Fruit fly (Drosophila melanogaster) whole organism, embryonic: ENCODE results near the gene Pex2.

Experiments
- C15 ChIP-seq: fragments of 200-800 bp; sonication (Bioruptor generic); IDR thresholded peaks from 3 replicates; pipeline ENCODE4 v1.3.6; 2022; ENCODE audit warnings: missing biosample characterization, missing genetic modification characterization
- CG10543 ChIP-seq: fragments of 200-800 bp; sonication (Bioruptor generic); optimal IDR thresholded peaks from 3 replicates; lab custom pipeline; 2017; ENCODE audit warnings: missing biosample characterization, mild to moderate bottlenecking, missing genetic modification characterization, moderate library complexity
- CG11456 ChIP-seq: fragments of 200-800 bp; sonication (Bioruptor generic); IDR thresholded peaks from 3 replicates; pipeline ENCODE4 v1.3.6; 2022; ENCODE audit warnings: missing biosample characterization, missing genetic modification characterization
- CG11695 ChIP-seq: fragments of 200-800 bp; sonication (Bioruptor generic); IDR thresholded peaks from 3 replicates; pipeline ENCODE4 v1.3.6; 2022; ENCODE audit warnings: missing biosample characterization, missing genetic modification characterization
- CG11696 ChIP-seq: fragments of 200-800 bp; sonication (Bioruptor generic); IDR thresholded peaks from 2 replicates; pipeline ENCODE4 v1.3.6; 2022; ENCODE audit warnings: missing biosample characterization, missing genetic modification characterization
- CG12659 ChIP-seq: fragments of 200-800 bp; sonication (Bioruptor generic); optimal IDR thresholded peaks from 3 replicates; lab custom pipeline; 2017; ENCODE audit warnings: mild to moderate bottlenecking, missing biosample characterization, missing genetic modification reagents, missing genetic modification characterization
- CG13287 ChIP-seq: fragments of 200-800 bp; sonication (Bioruptor generic); IDR thresholded peaks from 2 replicates; pipeline ENCODE4 v1.3.6; 2022; ENCODE audit warnings: missing biosample characterization, missing genetic modification characterization; ENCODE audit not compliant: partially characterized antibody
- CG13296 ChIP-seq: fragments of 200-800 bp; sonication (Bioruptor generic); optimal IDR thresholded peaks from 3 replicates; lab custom pipeline; 2018; ENCODE audit warnings: missing biosample characterization, mild to moderate bottlenecking, missing genetic modification characterization
- CG14014 ChIP-seq: fragments of 200-800 bp; sonication (Bioruptor generic); IDR thresholded peaks from 2 replicates; pipeline ENCODE4 v1.3.6; 2022; ENCODE audit warnings: missing biosample characterization, missing genetic modification characterization
- CG14710 ChIP-seq: fragments of 200-800 bp; sonication (Bioruptor generic); optimal IDR thresholded peaks from 3 replicates; lab custom pipeline; 2019; ENCODE audit warnings: missing biosample characterization, mild to moderate bottlenecking, missing genetic modification characterization, moderate library complexity
- CG15269 ChIP-seq: fragments of 200-800 bp; sonication (Bioruptor generic); optimal IDR thresholded peaks from 2 replicates; lab custom pipeline; 2018; ENCODE audit warnings: missing biosample characterization, mild to moderate bottlenecking, missing genetic modification characterization, moderate library complexity
- CG1647 ChIP-seq: fragments of 200-800 bp; sonication (Bioruptor generic); optimal IDR thresholded peaks from 3 replicates; lab custom pipeline; 2016; ENCODE audit warnings: missing biosample characterization, missing genetic modification characterization
- CG31388 ChIP-seq: fragments of 200-800 bp; sonication (Bioruptor generic); optimal IDR thresholded peaks from 2 replicates; lab custom pipeline; 2016; ENCODE audit warnings: missing biosample characterization, missing genetic modification characterization
- CG6683 ChIP-seq: fragments of 200-800 bp; sonication (Bioruptor generic); optimal IDR thresholded peaks from 2 replicates; lab custom pipeline; 2017; ENCODE audit warnings: missing biosample characterization, mild to moderate bottlenecking, missing genetic modification characterization, missing genetic modification reagents
- CG6689 ChIP-seq: fragments of 200-800 bp; sonication (Bioruptor generic); IDR thresholded peaks from 2 replicates; pipeline ENCODE4 v1.3.6; 2022; ENCODE audit warnings: missing biosample characterization, missing genetic modification characterization
- CG7372 ChIP-seq: fragments of 200-800 bp; sonication (Bioruptor generic); IDR thresholded peaks from 2 replicates; pipeline ENCODE4 v1.3.6; 2022; ENCODE audit warnings: missing biosample characterization, missing genetic modification characterization
- Fer1 ChIP-seq: fragments of 200-800 bp; sonication (Bioruptor generic); optimal IDR thresholded peaks from 2 replicates; lab custom pipeline; 2017; ENCODE audit warnings: missing biosample characterization, mild to moderate bottlenecking, missing genetic modification characterization
- Fer3 ChIP-seq: fragments of 200-800 bp; sonication (Bioruptor generic); optimal IDR thresholded peaks from 2 replicates; lab custom pipeline; 2018; ENCODE audit warnings: missing biosample characterization, mild to moderate bottlenecking, missing genetic modification characterization, moderate library complexity
- H2.0 ChIP-seq: fragments of 200-800 bp; sonication (Bioruptor generic); IDR thresholded peaks from 2 replicates; pipeline ENCODE4 v1.3.6; 2022; ENCODE audit warnings: missing biosample characterization, missing genetic modification characterization
- HHEX ChIP-seq: fragments of 200-800 bp; sonication (Bioruptor generic); optimal IDR thresholded peaks from 3 replicates; lab custom pipeline; 2017; ENCODE audit warnings: missing biosample characterization, mild to moderate bottlenecking, missing genetic modification characterization, missing genetic modification reagents
- HmgD ChIP-seq: fragments of 200-800 bp; sonication (Bioruptor generic); optimal IDR thresholded peaks from 3 replicates; lab custom pipeline; 2016; ENCODE audit warnings: missing biosample characterization, missing genetic modification characterization
- Hmr ChIP-seq: fragments of 200-800 bp; sonication (Bioruptor generic); optimal IDR thresholded peaks from 3 replicates; lab custom pipeline; 2017; ENCODE audit warnings: mild to moderate bottlenecking, missing biosample characterization, missing genetic modification reagents, missing genetic modification characterization
- Hr3 ChIP-seq: fragments of 200-800 bp; sonication (Bioruptor generic); optimal IDR thresholded peaks from 3 replicates; lab custom pipeline; 2016; ENCODE audit warnings: missing biosample characterization, missing genetic modification characterization
- MBD-R2 ChIP-seq: fragments of 200-800 bp; sonication (Bioruptor generic); IDR thresholded peaks from 2 replicates; pipeline ENCODE4 v1.3.6; 2022; ENCODE audit warnings: missing biosample characterization, missing genetic modification characterization
- MESR4 ChIP-seq: fragments of 200-800 bp; sonication (Bioruptor generic); optimal IDR thresholded peaks from 2 replicates; lab custom pipeline; 2018; ENCODE audit warnings: missing biosample characterization, mild to moderate bottlenecking, missing genetic modification characterization, moderate library complexity
- MTF-1 ChIP-seq: fragments of 200-800 bp; sonication (Bioruptor generic); optimal IDR thresholded peaks from 2 replicates; lab custom pipeline; 2018; ENCODE audit warnings: missing biosample characterization, mild to moderate bottlenecking, missing genetic modification characterization, borderline replicate concordance
- NK7.1 ChIP-seq: fragments of 200-800 bp; sonication (Bioruptor generic); optimal IDR thresholded peaks from 3 replicates; lab custom pipeline; 2016; ENCODE audit warnings: missing biosample characterization, missing genetic modification characterization
- Neu2 ChIP-seq: fragments of 200-800 bp; sonication (Bioruptor generic); optimal IDR thresholded peaks from 3 replicates; lab custom pipeline; 2016; ENCODE audit warnings: missing biosample characterization, missing genetic modification characterization, borderline replicate concordance
- Poxn ChIP-seq: fragments of 200-800 bp; sonication (Bioruptor generic); IDR thresholded peaks from 2 replicates; pipeline ENCODE4 v1.3.6; 2022; ENCODE audit warnings: missing biosample characterization, missing genetic modification characterization
- Side ChIP-seq: fragments of 200-800 bp; sonication (Bioruptor generic); optimal IDR thresholded peaks from 2 replicates; lab custom pipeline; 2016; ENCODE audit warnings: missing biosample characterization, missing genetic modification characterization
- Ssrp ChIP-seq: fragments of 200-800 bp; sonication (Bioruptor generic); optimal IDR thresholded peaks from 2 replicates; lab custom pipeline; 2018; ENCODE audit warnings: missing biosample characterization, mild to moderate bottlenecking, missing genetic modification characterization, moderate library complexity
- TFAM ChIP-seq: fragments of 200-800 bp; sonication (Bioruptor generic); optimal IDR thresholded peaks from 2 replicates; lab custom pipeline; 2017; ENCODE audit warnings: missing biosample characterization, missing genetic modification characterization, inconsistent platforms
- ab ChIP-seq: fragments of 200-800 bp; sonication (Bioruptor generic); optimal IDR thresholded peaks from 2 replicates; lab custom pipeline; 2016; ENCODE audit warnings: missing biosample characterization, missing genetic modification characterization
- abd-A ChIP-seq: fragments of 200-800 bp; sonication (Bioruptor generic); optimal IDR thresholded peaks from 3 replicates; lab custom pipeline; 2019; ENCODE audit warnings: missing biosample characterization, mild to moderate bottlenecking, missing genetic modification characterization, moderate library complexity
- cg ChIP-seq: fragments of 200-800 bp; sonication (Bioruptor generic); optimal IDR thresholded peaks from 3 replicates; lab custom pipeline; 2019; ENCODE audit warnings: missing biosample characterization, mild to moderate bottlenecking, missing genetic modification characterization, moderate library complexity
- chn ChIP-seq: fragments of 200-800 bp; sonication (Bioruptor generic); optimal IDR thresholded peaks from 2 replicates; lab custom pipeline; 2016; ENCODE audit warnings: missing biosample characterization, missing genetic modification characterization
- crol ChIP-seq: fragments of 200-800 bp; sonication (Bioruptor generic); IDR thresholded peaks from 2 replicates; pipeline ENCODE4 v1.3.6; 2022; ENCODE audit warnings: missing biosample characterization, missing genetic modification characterization
- crp ChIP-seq, 2 experiments: fragments of 200-800 bp; sonication (Bioruptor generic); optimal IDR thresholded peaks; 2 replicates in 1 of 2; 3 replicates in 1 of 2; lab custom pipeline; 2017; ENCODE audit warnings: missing biosample characterization in 2 of 2, missing genetic modification characterization in 2 of 2, mild to moderate bottlenecking in 1 of 2, moderate library complexity in 1 of 2
- dm ChIP-seq: fragments of 200-800 bp; sonication (Bioruptor generic); optimal IDR thresholded peaks from 3 replicates; lab custom pipeline; 2016; ENCODE audit warnings: missing biosample characterization, missing genetic modification characterization
- dpn ChIP-seq, 2 experiments: fragments of 200-800 bp; sonication (Bioruptor generic); optimal IDR thresholded peaks; 3 replicates each; lab custom pipeline; 2016; ENCODE audit warnings: missing biosample characterization in 2 of 2, missing genetic modification characterization in 2 of 2
- h ChIP-seq: fragments of >200 bp; optimal IDR thresholded peaks from 2 replicates; lab custom pipeline; 2017
- hbn ChIP-seq: fragments of 200-800 bp; sonication (Bioruptor generic); IDR thresholded peaks from 2 replicates; pipeline ENCODE4 v1.3.6; 2022; ENCODE audit warnings: missing biosample characterization, missing genetic modification characterization; ENCODE audit not compliant: partially characterized antibody
- hkb ChIP-seq, 2 experiments: fragments of 200-800 bp in 1 of 2; fragments of >200 bp in 1 of 2; sonication (Bioruptor generic) in 1 of 2; IDR thresholded peaks in 1 of 2; optimal IDR thresholded peaks in 1 of 2; 2 replicates each; pipeline versions ENCODE4 v1.3.6 to Lab custom; 2017 to 2022; ENCODE audit warnings: missing biosample characterization in 1 of 2, missing genetic modification characterization in 1 of 2
- jing ChIP-seq: fragments of 200-800 bp; sonication (Bioruptor generic); optimal IDR thresholded peaks from 2 replicates; lab custom pipeline; 2018; ENCODE audit warnings: missing biosample characterization, mild to moderate bottlenecking, missing genetic modification characterization
- mirr ChIP-seq: fragments of 200-800 bp; sonication (Bioruptor generic); optimal IDR thresholded peaks from 3 replicates; lab custom pipeline; 2018; ENCODE audit warnings: missing biosample characterization, mild to moderate bottlenecking, missing genetic modification characterization
- nmo ChIP-seq: fragments of 200-800 bp; sonication (Bioruptor generic); optimal IDR thresholded peaks from 2 replicates; lab custom pipeline; 2018; ENCODE audit warnings: missing biosample characterization, mild to moderate bottlenecking, missing genetic modification characterization, moderate library complexity
- pros ChIP-seq: fragments of 200-800 bp; sonication (Bioruptor generic); optimal IDR thresholded peaks from 3 replicates; lab custom pipeline; 2019; ENCODE audit warnings: missing biosample characterization, mild to moderate bottlenecking, missing genetic modification characterization, moderate library complexity
- psq ChIP-seq: fragments of 200-800 bp; sonication (Bioruptor generic); optimal IDR thresholded peaks from 2 replicates; lab custom pipeline; 2017; ENCODE audit warnings: missing biosample characterization, missing genetic modification characterization
- tap ChIP-seq: fragments of 200-800 bp; optimal IDR thresholded peaks from 3 replicates; lab custom pipeline; 2019; ENCODE audit warnings: missing biosample characterization, mild to moderate bottlenecking, missing genetic modification characterization, moderate library complexity
- yki ChIP-seq: fragments of >200 bp; optimal IDR thresholded peaks from 3 replicates; lab custom pipeline; 2018
- z ChIP-seq: fragments of 200-800 bp; sonication (Bioruptor generic); IDR thresholded peaks from 3 replicates; pipeline ENCODE4 v1.3.6; 2022; ENCODE audit warnings: missing biosample characterization, missing genetic modification characterization

Pex2 gene

DNA sequence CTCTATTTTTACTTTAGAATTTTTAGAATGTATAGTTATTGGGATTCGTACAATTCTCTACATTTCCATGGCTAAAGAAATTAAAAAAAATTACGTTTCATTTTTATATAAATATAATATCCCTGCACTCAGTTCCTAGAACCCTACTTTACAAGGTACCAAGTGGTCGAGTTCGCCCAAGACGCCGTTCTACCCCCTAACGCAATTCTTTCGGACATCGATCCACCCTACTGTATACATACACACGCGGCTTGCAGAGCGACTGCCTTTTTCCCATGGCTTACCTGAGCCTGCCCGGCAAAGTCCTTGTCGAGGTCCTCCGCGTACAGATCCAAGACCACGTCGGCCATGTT, 24.1 kb upstream of the Pex2 start (continued):
- TF ChIP-seq Fer1 (peak; percentile 46), NK7.1 (GFP tag; lab: Kevin White, UChicago) (no peak), abd-A (tag; lab: Kevin White, UChicago) (no peak), Neu2 (GFP tag; lab: Kevin White, UChicago) (no peak), CG14710 (tag; lab: Kevin White, UChicago) (no peak), C15 (GFP tag; lab: Robert Waterston, UW) (no peak), Hmr (GFP tag; lab: Kevin White, UChicago) (no peak), dm (peak; percentile 45), TFAM (GFP tag; lab: Kevin White, UChicago) (no peak), CG14014 (0 out of 2 replicates have a peak, but pooled peaks have one; percentile 8), CG1647 (GFP tag; lab: Kevin White, UChicago) (no peak), Fer3 (peak; percentile 21), pros (no peak), yki (lab: Kevin White, UChicago) (no peak), CG15269 (peak; percentile 32), crp (GFP tag; optimal IDR thresholded peaks at IDR 0.05; lab: Kevin White, UChicago) (no peak), crol (no peak), H2.0 (GFP tag; lab: Robert Waterston, UW) (0 out of 2 replicates have a peak, but pooled peaks have one; percentile 24), CG6683 (no peak), Poxn (GFP tag; lab: Robert Waterston, UW) (no peak), CG11696 (GFP tag; lab: Robert Waterston, UW) (no peak), Side (GFP tag; lab: Kevin White, UChicago) (no peak), CG13296 (GFP tag; lab: Kevin White, UChicago) (no peak), h (lab: Kevin White, UChicago) (no peak), MESR4 (no peak), HHEX (peak; percentile 4), CG31388 (GFP tag; lab: Kevin White, UChicago) (no peak), nmo (GFP tag; lab: Kevin White, UChicago) (no peak), z (0 out of 3 replicates have a peak, but pooled peaks have one; percentile 19), psq (GFP tag; lab: Kevin White, UChicago) (no peak), CG7372 (GFP tag; lab: Robert Waterston, UW) (no peak), MBD-R2 (GFP tag; lab: Robert Waterston, UW) (no peak), tap (tag; lab: Kevin White, UChicago) (no peak), Ssrp (tag; lab: Kevin White, UChicago) (no peak), ab (GFP tag; lab: Kevin White, UChicago) (no peak), dpn (GFP tag; optimal IDR thresholded peaks at IDR 0.05; lab: Kevin White, UChicago) (no peak), jing (GFP tag; lab: Kevin White, UChicago) (no peak), CG10543 (no peak), CG13287 (GFP tag; lab: Robert Waterston, UW) (no peak), CG12659 (GFP tag; lab: Kevin White, UChicago) (no peak), CG11695 (GFP tag; lab: Robert Waterston, UW) (no peak), mirr (GFP tag; lab: Kevin White, UChicago) (no peak), HmgD (no peak), Hr3 (GFP tag; lab: Kevin White, UChicago) (no peak), CG11456 (GFP tag; lab: Robert Waterston, UW) (no peak; the same call in 2 of the 3 replicates), chn (GFP tag; lab: Kevin White, UChicago) (peak; percentile 16), hkb (optimal IDR thresholded peaks at IDR 0.05; lab: Kevin White, UChicago) (no peak), hkb (GFP tag; IDR thresholded peaks at IDR 0.05; lab: Robert Waterston, UW) (no peak), CG6689 (GFP tag; lab: Robert Waterston, UW) (peak; percentile 42; the same call in 1 of the 2 replicates), MTF-1 (no peak), cg (no peak), hbn (GFP tag; lab: Robert Waterston, UW) (no peak)
